Fruit fly (Drosophila melanogaster) S2 (cell line): ENCODE data around the gene Sap47.
"Not testable (repeated sequence)": the region's sequence is repeated elsewhere in the genome, so short reads cannot be mapped to it uniquely, and the experiment has no call there.

ENCODE experiments used
- CG8478 ChIP-seq: fragments of >200 bp; optimal IDR thresholded peaks from 2 replicates; lab custom pipeline; 2018
- CTCF ChIP-seq, 2 experiments: fragments of >200 bp; optimal IDR thresholded peaks; 2 replicates each; lab custom pipeline; 2018

Gene Sap47

dm6 chr3R:15934952-15935351 lies at the start of gene Sap47:
Sap47 (plus strand) TSS chr3R:15935100.
- TF ChIP-seq CG8478 (lab: Kevin White, UChicago) (no peak), CTCF (optimal IDR thresholded peaks at IDR 0.05; lab: Kevin White, UChicago) (peak in 1 of 2 experiments; percentile 38)

dm6 chr3R:15891188-15891820 lies 43.6 kb upstream of the Sap47 start:
- TF ChIP-seq CTCF (optimal IDR thresholded peaks at IDR 0.05; lab: Kevin White, UChicago) (no peak), CG8478 (lab: Kevin White, UChicago) (no peak)

- no peak for TF ChIP-seq CG8478 (lab: Kevin White, UChicago)
- TF ChIP-seq CTCF (optimal IDR thresholded peaks at IDR 0.05; lab: Kevin White, UChicago), result no peak
Measured at dm6 chr3R:15895978-15896377, 38.9 kb upstream of the Sap47 start, which contains the start of gene CG14877. CG14877 (minus strand) TSS chr3R:15896078.

dm6 chr3R:15898302-15898701 lies 36.6 kb upstream of the Sap47 start:
- TF ChIP-seq CG8478 (lab: Kevin White, UChicago), result no peak
- TF ChIP-seq CTCF (optimal IDR thresholded peaks at IDR 0.05; lab: Kevin White, UChicago), result no peak

dm6 chr3R:15899650-15900049 lies 35.2 kb upstream of the Sap47 start:
- TF ChIP-seq CTCF (optimal IDR thresholded peaks at IDR 0.05; lab: Kevin White, UChicago) (no peak), CG8478 (lab: Kevin White, UChicago) (no peak)

dm6 chr3R:15904543-15904942 lies 30.4 kb upstream of the Sap47 start, which contains the start of gene glob1:
glob1 (minus strand) TSS chr3R:15904643.
- not testable (repeated sequence) for TF ChIP-seq CG8478 (lab: Kevin White, UChicago); CTCF (optimal IDR thresholded peaks at IDR 0.05; lab: Kevin White, UChicago)

- not testable (repeated sequence) for TF ChIP-seq CG8478 (lab: Kevin White, UChicago); CTCF (optimal IDR thresholded peaks at IDR 0.05; lab: Kevin White, UChicago)
Measured at dm6 chr3R:15908098-15908497, 26.8 kb upstream of the Sap47 start, which contains the start of gene EndoU. EndoU (plus strand) TSS chr3R:15908398.

- no peak for TF ChIP-seq CG8478 (lab: Kevin White, UChicago)
- TF ChIP-seq CTCF (optimal IDR thresholded peaks at IDR 0.05; lab: Kevin White, UChicago), result peak in 1 of 2 experiments; percentile 42
Measured at dm6 chr3R:15913231-15913630, 21.7 kb upstream of the Sap47 start.

dm6 chr3R:15917907-15918306 lies 17.0 kb upstream of the Sap47 start, which contains the start of gene CG45105:
CG45105 (minus strand) TSS chr3R:15918007.
- TF ChIP-seq CTCF (optimal IDR thresholded peaks at IDR 0.05; lab: Kevin White, UChicago), result no peak

dm6 chr3R:15919367-15920228 lies 15.3 kb upstream of the Sap47 start:
- TF ChIP-seq CTCF (optimal IDR thresholded peaks at IDR 0.05; lab: Kevin White, UChicago), result no peak
- TF ChIP-seq CG8478 (lab: Kevin White, UChicago), result no peak

dm6 chr3R:15920229-15920533 lies 14.7 kb upstream of the Sap47 start:
- TF ChIP-seq CG8478 (lab: Kevin White, UChicago) (no peak), CTCF (optimal IDR thresholded peaks at IDR 0.05; lab: Kevin White, UChicago) (no peak)

dm6 chr3R:15920751-15921156 lies 14.1 kb upstream of the Sap47 start, which contains the start of gene Fbxl7:
Fbxl7 (plus strand) TSS chr3R:15920898.
- TF ChIP-seq CG8478 (lab: Kevin White, UChicago), result no peak
- TF ChIP-seq CTCF (optimal IDR thresholded peaks at IDR 0.05; lab: Kevin White, UChicago), result no peak

dm6 chr3R:15921747-15922146 lies 13.2 kb upstream of the Sap47 start:
- no peak for TF ChIP-seq CTCF (optimal IDR thresholded peaks at IDR 0.05; lab: Kevin White, UChicago)
- no peak for TF ChIP-seq CG8478 (lab: Kevin White, UChicago)

- TF ChIP-seq CTCF (optimal IDR thresholded peaks at IDR 0.05; lab: Kevin White, UChicago) (no peak), CG8478 (lab: Kevin White, UChicago) (no peak)
Measured at dm6 chr3R:15922622-15923574, 12.0 kb upstream of the Sap47 start.
